Fruit fly (Drosophila melanogaster) whole organism: ENCODE data around the gene Zn72D.

Experiments used
- CG8478 ChIP-seq: fragments of >200 bp; optimal IDR thresholded peaks from 2 replicates; lab custom pipeline; 2018; ENCODE audit warnings: inconsistent platforms
- Dll ChIP-seq: fragments of >200 bp; optimal IDR thresholded peaks from 2 replicates; lab custom pipeline; 2017
- EcR ChIP-seq, 2 experiments: fragments of >200 bp; optimal IDR thresholded peaks; 2 replicates each; lab custom pipeline; 2017; ENCODE audit warnings: missing biosample characterization in 2 of 2, missing genetic modification characterization in 2 of 2, missing genetic modification reagents in 2 of 2
- pan ChIP-seq: fragments of >200 bp; optimal IDR thresholded peaks from 2 replicates; lab custom pipeline; 2017
- psq ChIP-seq: fragments of >200 bp; optimal IDR thresholded peaks from 2 replicates; lab custom pipeline; 2017

DNA sequence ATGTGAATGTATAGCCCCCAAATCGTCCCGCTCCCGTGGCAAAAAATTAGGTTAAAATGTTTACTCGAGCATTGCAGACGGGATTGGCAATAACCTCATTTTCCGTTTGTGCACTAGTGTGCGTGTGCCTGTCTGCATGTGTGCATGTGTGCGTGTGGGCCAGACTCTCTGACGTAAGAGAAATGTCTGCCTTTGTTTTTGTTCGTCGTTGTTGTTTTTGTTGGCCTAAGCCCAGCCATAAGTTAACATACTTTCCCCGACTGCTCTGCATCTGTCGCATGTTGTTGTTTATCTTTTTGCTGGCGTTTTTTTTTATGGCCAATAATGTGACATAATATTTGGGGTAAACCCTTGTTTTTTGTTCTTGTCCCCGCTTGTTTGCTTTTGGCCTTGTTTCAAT, 32.9 kb upstream of the Zn72D start:
- TF ChIP-seq psq (lab: Kevin White, UChicago) = no peak
- no peak for TF ChIP-seq CG8478 (lab: Kevin White, UChicago)
- TF ChIP-seq Dll (lab: Kevin White, UChicago) = no peak
- TF ChIP-seq pan = no peak
- TF ChIP-seq EcR (GFP tag; optimal IDR thresholded peaks at IDR 0.05; lab: Kevin White, UChicago) = no peak
